Fruit fly (Drosophila melanogaster): ENCODE measurements around the gene wake.

wake gene

DNA sequence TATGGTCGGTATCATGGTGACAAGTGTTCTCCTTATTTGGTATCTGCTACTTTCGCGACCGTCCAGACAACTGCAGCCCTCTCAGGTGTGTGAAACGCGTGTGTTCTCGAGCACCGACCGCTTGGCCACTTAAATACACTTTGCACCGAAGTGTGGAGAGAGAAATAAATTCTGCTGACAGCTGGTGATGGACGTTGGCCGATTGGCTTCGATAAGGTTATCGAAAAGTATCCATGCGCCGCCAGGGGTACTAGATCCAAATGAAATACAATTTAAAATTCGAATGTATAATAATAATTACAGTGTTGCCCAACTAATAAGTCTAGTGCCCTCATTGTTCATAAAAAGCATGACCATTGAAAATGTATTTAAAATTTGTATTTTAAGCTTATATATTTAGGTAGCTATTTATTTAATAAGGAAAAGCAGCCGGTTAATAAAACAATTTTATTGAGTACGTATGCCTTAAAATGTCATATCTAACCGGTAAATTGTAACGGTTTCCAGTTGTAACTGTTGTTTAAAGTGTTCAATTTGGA, 46.8 kb downstream of the wake start, which contains the start of the genes Gclm and CG17625 (continued):
- TF ChIP-seq HLH3B (GFP tag; IDR thresholded peaks at IDR 0.05) (peak; percentile 41; the same call in 1 of the 2 replicates), CG9817 (tag; optimal IDR thresholded peaks at IDR 0.05) (peak; percentile 55), cato (GFP tag; optimal IDR thresholded peaks at IDR 0.05; ENCODE audit: borderline replicate concordance) (no peak), nom (GFP tag; optimal IDR thresholded peaks at IDR 0.05) (no peak), scrt (GFP tag; optimal IDR thresholded peaks at IDR 0.05) (peak; percentile 24), tap (tag; optimal IDR thresholded peaks at IDR 0.05) (peak; percentile 53), chm (GFP tag; IDR thresholded peaks at IDR 0.05) (peak; percentile 66; the same call in 1 of the 2 replicates), crc (GFP tag; optimal IDR thresholded peaks at IDR 0.05) (no peak), CG7987 (GFP tag; optimal IDR thresholded peaks at IDR 0.05) (peak; percentile 38), CG4820 (GFP tag; optimal IDR thresholded peaks at IDR 0.05) (no peak), CG4617 (GFP tag; optimal IDR thresholded peaks at IDR 0.05; ENCODE audit: borderline replicate concordance) (no peak), CG11085 (GFP tag; IDR thresholded peaks at IDR 0.05) (no peak), nmo (GFP tag; optimal IDR thresholded peaks at IDR 0.05) (peak; percentile 70), Dek (tag; optimal IDR thresholded peaks at IDR 0.05) (peak; percentile 32), chn (GFP tag; optimal IDR thresholded peaks at IDR 0.05) (peak; percentile 46), jigr1 (GFP tag; IDR thresholded peaks at IDR 0.05) (peak; percentile 37; the same call in 1 of the 3 replicates), crp (GFP tag; optimal IDR thresholded peaks at IDR 0.05) (peak in 1 of 2 experiments; percentile 14), schlank (tag; optimal IDR thresholded peaks at IDR 0.05) (peak; percentile 22), bowl (GFP tag; IDR thresholded peaks at IDR 0.05) (no peak), CG3065 (GFP tag; optimal IDR thresholded peaks at IDR 0.05) (no peak), Chrac-16 (GFP tag; optimal IDR thresholded peaks at IDR 0.05) (peak; percentile 34), Dfd (GFP tag; optimal IDR thresholded peaks at IDR 0.05) (no peak), sens (GFP tag) (peak; percentile 92), sc (optimal IDR thresholded peaks at IDR 0.05) (no peak), sc (GFP tag; optimal IDR thresholded peaks at IDR 0.05) (no peak), E2f1 (GFP tag; IDR thresholded peaks at IDR 0.05) (peak; percentile 57), Doc2 (GFP tag; IDR thresholded peaks at IDR 0.05) (no peak), Hmx (GFP tag; optimal IDR thresholded peaks at IDR 0.05) (no peak), gsb-n (tag; optimal IDR thresholded peaks at IDR 0.05) (peak; percentile 42), C15 (GFP tag; IDR thresholded peaks at IDR 0.05) (no peak), HmgZ (tag; optimal IDR thresholded peaks at IDR 0.05) (peak; percentile 66), rib (GFP tag; IDR thresholded peaks at IDR 0.05) (peak; percentile 45; the same call in 1 of the 2 replicates), CG12155 (GFP tag; optimal IDR thresholded peaks at IDR 0.05) (peak; percentile 29), btn (GFP tag; optimal IDR thresholded peaks at IDR 0.05) (no peak), CG15073 (GFP tag; optimal IDR thresholded peaks at IDR 0.05) (no peak), CG13424 (tag; optimal IDR thresholded peaks at IDR 0.05) (peak; percentile 58), CG4424 (GFP tag; optimal IDR thresholded peaks at IDR 0.05) (peak; percentile 41), yki (optimal IDR thresholded peaks at IDR 0.05) (no peak), sqz (GFP tag; optimal IDR thresholded peaks at IDR 0.05) (no peak), zf30C (GFP tag; optimal IDR thresholded peaks at IDR 0.05) (no peak), CG7372 (GFP tag; IDR thresholded peaks at IDR 0.05) (peak; percentile 27; the same call in 1 of the 2 replicates), Ada2b (GFP tag; IDR thresholded peaks at IDR 0.05) (peak; percentile 43), CG34422 (GFP tag; IDR thresholded peaks at IDR 0.05) (peak; percentile 74), hth (optimal IDR thresholded peaks at IDR 0.05) (no peak), Bgb (GFP tag; IDR thresholded peaks at IDR 0.05; ENCODE audit: partially characterized antibody) (peak; percentile 83), H2.0 (GFP tag; IDR thresholded peaks at IDR 0.05) (peak; percentile 28; the same call in 1 of the 2 replicates), Nf-YC (tag; optimal IDR thresholded peaks at IDR 0.05) (peak; percentile 60), mld (GFP tag; IDR thresholded peaks at IDR 0.05; ENCODE audit: partially characterized antibody) (peak; percentile 68; the same call in 1 of the 3 replicates), CG6683 (GFP tag; optimal IDR thresholded peaks at IDR 0.05) (peak; percentile 9), maf-S (GFP tag; optimal IDR thresholded peaks at IDR 0.05) (no peak), knrl (GFP tag; IDR thresholded peaks at IDR 0.05; ENCODE audit: partially characterized antibody) (peak; percentile 79)
